Worm (Caenorhabditis elegans) whole organism, mixed stage, embryonic: ENCODE measurements around the gene metl-13.

ENCODE experiments used
- bed-3 ChIP-seq: fragments of 200-800 bp; sonication (Bioruptor generic); optimal IDR thresholded peaks from 3 replicates; lab custom pipeline; 2018; ENCODE audit warnings: mild to moderate bottlenecking, missing genetic modification characterization, moderate library complexity, missing compliant biosample characterization
- blmp-1 ChIP-seq: fragments of 150-350 bp; optimal IDR thresholded peaks from 2 replicates; lab custom pipeline; 2014; ENCODE audit warnings: missing biosample characterization, missing genetic modification characterization
- ceh-39 ChIP-seq: fragments of 150-350 bp; optimal IDR thresholded peaks from 2 replicates; lab custom pipeline; 2014; ENCODE audit warnings: missing biosample characterization, missing genetic modification characterization
- ceh-83 ChIP-seq: fragments of 200-800 bp; sonication (Bioruptor generic); optimal IDR thresholded peaks from 2 replicates; lab custom pipeline; 2018; ENCODE audit warnings: mild to moderate bottlenecking, missing genetic modification characterization, missing compliant biosample characterization
- lsy-2 ChIP-seq: fragments of 150-350 bp; optimal IDR thresholded peaks from 2 replicates; lab custom pipeline; 2014; ENCODE audit warnings: missing biosample characterization, missing genetic modification characterization
- mep-1 ChIP-seq: fragments of 150-350 bp; optimal IDR thresholded peaks from 2 replicates; lab custom pipeline; 2017; ENCODE audit warnings: missing biosample characterization, missing genetic modification reagents, missing genetic modification characterization, inconsistent platforms
- nhr-237 ChIP-seq: fragments of 150-350 bp; optimal IDR thresholded peaks from 2 replicates; lab custom pipeline; 2014; ENCODE audit warnings: missing biosample characterization, missing genetic modification characterization
- pha-4 ChIP-seq: fragments of 150-350 bp; optimal IDR thresholded peaks from 2 replicates; lab custom pipeline; 2018; ENCODE audit warnings: missing biosample characterization, missing genetic modification reagents, missing genetic modification characterization
- snpc-4 ChIP-seq: fragments of 150-350 bp; optimal IDR thresholded peaks from 2 replicates; lab custom pipeline; 2014; ENCODE audit warnings: missing biosample characterization, missing genetic modification characterization
- sptf-1 ChIP-seq: sonication (generic microtip); optimal IDR thresholded peaks from 2 replicates; lab custom pipeline; 2017; ENCODE audit warnings: mild to moderate bottlenecking, missing genetic modification characterization, moderate library complexity, missing compliant biosample characterization
- unc-62 ChIP-seq: fragments of 150-350 bp; optimal IDR thresholded peaks from 2 replicates; lab custom pipeline; 2014; ENCODE audit warnings: missing biosample characterization, missing genetic modification reagents, missing genetic modification characterization
- ztf-11 ChIP-seq: fragments of 150-350 bp; optimal IDR thresholded peaks from 2 replicates; lab custom pipeline; 2014; ENCODE audit warnings: missing biosample characterization, missing genetic modification characterization

- TF ChIP-seq bed-3 (GFP tag; lab: Kevin White, UChicago) (no peak), ztf-11 (tag; lab: Kevin White, UChicago) (no peak), mep-1 (tag; lab: Kevin White, UChicago) (no peak), ceh-83 (GFP tag; lab: Kevin White, UChicago) (no peak), pha-4 (tag; lab: Kevin White, UChicago) (no peak), sptf-1 (tag; lab: Kevin White, UChicago) (no peak), unc-62 (GFP tag; lab: Kevin White, UChicago) (peak; percentile 44), lsy-2 (tag; lab: Kevin White, UChicago) (no peak), snpc-4 (tag; lab: Kevin White, UChicago) (no peak), blmp-1 (tag; lab: Kevin White, UChicago) (peak; percentile 42), nhr-237 (tag; lab: Kevin White, UChicago) (no peak), ceh-39 (tag; lab: Kevin White, UChicago) (no peak)
Measured at ce11 chrIV:6657519-6658031, 22.7 kb downstream of the metl-13 start, which contains the start of gene C01B10.11.
